Worm (Caenorhabditis elegans) whole organism, early embryonic: ENCODE measurements around the gene dhs-25.

Source experiments
- B0310.2 ChIP-seq: sonication (generic microtip); optimal IDR thresholded peaks from 2 replicates; lab custom pipeline; 2016; ENCODE audit warnings: mild to moderate bottlenecking, missing genetic modification characterization, missing compliant biosample characterization
- F13C5.2 ChIP-seq: sonication (generic microtip); optimal IDR thresholded peaks from 2 replicates; lab custom pipeline; 2017; ENCODE audit warnings: mild to moderate bottlenecking, missing genetic modification characterization, inconsistent platforms, missing compliant biosample characterization
- aly-1 ChIP-seq: sonication (generic microtip); optimal IDR thresholded peaks from 2 replicates; lab custom pipeline; 2016; ENCODE audit warnings: missing genetic modification characterization, missing compliant biosample characterization
- ama-1 ChIP-seq: fragments of 150-350 bp; optimal IDR thresholded peaks from 2 replicates; lab custom pipeline; 2014
- ceh-13 ChIP-seq: fragments of 200-800 bp; sonication (Bioruptor generic); optimal IDR thresholded peaks from 2 replicates; lab custom pipeline; 2018; ENCODE audit warnings: mild to moderate bottlenecking, missing genetic modification characterization, missing compliant biosample characterization
- ceh-36 ChIP-seq: sonication (generic microtip); optimal IDR thresholded peaks from 2 replicates; lab custom pipeline; 2016; ENCODE audit warnings: missing genetic modification characterization, inconsistent platforms, missing compliant biosample characterization
- ets-7 ChIP-seq: sonication (generic microtip); optimal IDR thresholded peaks from 2 replicates; lab custom pipeline; 2016; ENCODE audit warnings: missing genotype, missing genetic modification characterization, missing compliant biosample characterization
- flt-1 ChIP-seq: fragments of 200-800 bp; sonication (Bioruptor generic); IDR thresholded peaks from 2 replicates; pipeline ENCODE4 v1.3.6; 2022; ENCODE audit warnings: missing genetic modification characterization, missing compliant biosample characterization
- hmbx-1 ChIP-seq: sonication (generic microtip); optimal IDR thresholded peaks from 2 replicates; lab custom pipeline; 2016; ENCODE audit warnings: mild to moderate bottlenecking, missing genetic modification characterization, missing compliant biosample characterization
- hmg-4 ChIP-seq: fragments of 200-800 bp; sonication (Bioruptor generic); optimal IDR thresholded peaks from 2 replicates; lab custom pipeline; 2018; ENCODE audit warnings: mild to moderate bottlenecking, missing genetic modification characterization, missing compliant biosample characterization
- hnd-1 ChIP-seq: sonication (generic microtip); optimal IDR thresholded peaks from 2 replicates; lab custom pipeline; 2016; ENCODE audit warnings: missing genetic modification characterization, missing compliant biosample characterization
- pes-1 ChIP-seq: fragments of 200-800 bp; sonication (Bioruptor generic); IDR thresholded peaks from 2 replicates; pipeline ENCODE4 v1.3.6; 2022; ENCODE audit warnings: missing genetic modification reagents, missing genetic modification characterization, missing compliant biosample characterization
- scrt-1 ChIP-seq: fragments of 200-800 bp; sonication (Bioruptor generic); IDR thresholded peaks from 2 replicates; pipeline ENCODE4 v1.3.6; 2022; ENCODE audit warnings: missing genetic modification characterization, missing compliant biosample characterization
- sea-1 ChIP-seq: fragments of 200-800 bp; sonication (Bioruptor generic); conservative IDR thresholded peaks from 2 replicates; pipeline ENCODE4 v1.3.6; 2022; ENCODE audit warnings: missing genetic modification characterization, missing compliant biosample characterization
- tbx-11 ChIP-seq: fragments of 200-800 bp; sonication (Bioruptor generic); IDR thresholded peaks from 2 replicates; pipeline ENCODE4 v1.3.6; 2022; ENCODE audit warnings: missing genetic modification characterization, missing compliant biosample characterization
- tbx-37 ChIP-seq: fragments of 200-800 bp; sonication (Bioruptor generic); conservative IDR thresholded peaks from 2 replicates; pipeline ENCODE4 v1.3.6; 2022; ENCODE audit warnings: missing genetic modification reagents, missing genetic modification characterization, missing compliant biosample characterization
- tra-4 ChIP-seq: sonication (generic microtip); optimal IDR thresholded peaks from 2 replicates; lab custom pipeline; 2017; ENCODE audit warnings: missing genetic modification characterization, missing compliant biosample characterization

dhs-25 gene

ce11 chrX:1486135-1486648 lies at the start of gene dhs-25, which contains the start of gene D1005.10:
Gene dhs-25 (plus strand): TSS chrX:1486532.
Gene D1005.10 (minus strand): TSS chrX:1486185.
- TF ChIP-seq tbx-11, result no peak
- TF ChIP-seq ceh-36 (tag; lab: Kevin White, UChicago), result no peak
- no peak for TF ChIP-seq tra-4 (tag; lab: Kevin White, UChicago)
- no peak for TF ChIP-seq flt-1 (GFP tag; lab: Robert Waterston, UW)
- TF ChIP-seq ets-7 (tag; lab: Kevin White, UChicago), result no peak
- no peak for TF ChIP-seq scrt-1 (GFP tag; lab: Robert Waterston, UW)
- no peak for TF ChIP-seq tbx-37
- no peak for TF ChIP-seq hmg-4 (GFP tag; lab: Kevin White, UChicago)

ce11 chrX:1437097-1437496 lies 49.2 kb upstream of the dhs-25 start:
- TF ChIP-seq F13C5.2 (tag; lab: Kevin White, UChicago), result no peak
- TF ChIP-seq tbx-11, result no peak
- TF ChIP-seq ceh-13 (GFP tag; lab: Kevin White, UChicago), result no peak
- no peak for TF ChIP-seq flt-1 (GFP tag; lab: Robert Waterston, UW)
- TF ChIP-seq aly-1 (tag; lab: Kevin White, UChicago), result no peak
- TF ChIP-seq hnd-1 (tag; lab: Kevin White, UChicago), result no peak
- TF ChIP-seq ets-7 (tag; lab: Kevin White, UChicago), result no peak

- TF ChIP-seq sea-1 (GFP tag; lab: Robert Waterston, UW) (no peak), F13C5.2 (tag; lab: Kevin White, UChicago) (no peak), ama-1 (lab: Kevin White, UChicago) (no peak), ets-7 (tag; lab: Kevin White, UChicago) (no peak), tra-4 (tag; lab: Kevin White, UChicago) (no peak), ceh-36 (tag; lab: Kevin White, UChicago) (no peak)
These were observed 47.4 kb upstream of the dhs-25 start for ce11 chrX:1438925-1439324.

ce11 chrX:1440161-1440560 lies 46.2 kb upstream of the dhs-25 start, which contains the start of gene sedl-1:
Gene sedl-1 (minus strand): TSS chrX:1440261.
- TF ChIP-seq B0310.2 (tag; lab: Kevin White, UChicago) (no peak), tra-4 (tag; lab: Kevin White, UChicago) (no peak), aly-1 (tag; lab: Kevin White, UChicago) (no peak), F13C5.2 (tag; lab: Kevin White, UChicago) (no peak), pes-1 (GFP tag; lab: Robert Waterston, UW) (no peak), flt-1 (GFP tag; lab: Robert Waterston, UW) (no peak), sea-1 (GFP tag; lab: Robert Waterston, UW) (no peak), hmg-4 (GFP tag; lab: Kevin White, UChicago) (no peak), tbx-37 (no peak), scrt-1 (GFP tag; lab: Robert Waterston, UW) (no peak), ceh-36 (tag; lab: Kevin White, UChicago) (no peak), ama-1 (lab: Kevin White, UChicago) (no peak), ceh-13 (GFP tag; lab: Kevin White, UChicago) (no peak), tbx-11 (no peak), hmbx-1 (tag; lab: Kevin White, UChicago) (no peak)

ce11 chrX:1441602-1442183 lies 44.6 kb upstream of the dhs-25 start:
- no peak for TF ChIP-seq tbx-11
- no peak for TF ChIP-seq hmg-4 (GFP tag; lab: Kevin White, UChicago)
- TF ChIP-seq aly-1 (tag; lab: Kevin White, UChicago), result no peak
- no peak for TF ChIP-seq scrt-1 (GFP tag; lab: Robert Waterston, UW)
- TF ChIP-seq B0310.2 (tag; lab: Kevin White, UChicago), result no peak
- TF ChIP-seq ceh-13 (GFP tag; lab: Kevin White, UChicago), result no peak
- TF ChIP-seq hmbx-1 (tag; lab: Kevin White, UChicago), result no peak
- TF ChIP-seq flt-1 (GFP tag; lab: Robert Waterston, UW), result no peak
- TF ChIP-seq ama-1 (lab: Kevin White, UChicago), result no peak
- TF ChIP-seq ceh-36 (tag; lab: Kevin White, UChicago), result no peak
- no peak for TF ChIP-seq F13C5.2 (tag; lab: Kevin White, UChicago)
- no peak for TF ChIP-seq tra-4 (tag; lab: Kevin White, UChicago)
- no peak for TF ChIP-seq pes-1 (GFP tag; lab: Robert Waterston, UW)
- TF ChIP-seq sea-1 (GFP tag; lab: Robert Waterston, UW), result no peak
- TF ChIP-seq hnd-1 (tag; lab: Kevin White, UChicago), result no peak
- no peak for TF ChIP-seq tbx-37
- no peak for TF ChIP-seq ets-7 (tag; lab: Kevin White, UChicago)

ce11 chrX:1443556-1444243 lies 42.6 kb upstream of the dhs-25 start:
- TF ChIP-seq hmbx-1 (tag; lab: Kevin White, UChicago) (no peak), hmg-4 (GFP tag; lab: Kevin White, UChicago) (no peak), F13C5.2 (tag; lab: Kevin White, UChicago) (peak; percentile 1), hnd-1 (tag; lab: Kevin White, UChicago) (no peak)

- no peak for TF ChIP-seq tbx-37
- TF ChIP-seq ceh-36 (tag; lab: Kevin White, UChicago), result no peak
These were observed 40.6 kb upstream of the dhs-25 start for ce11 chrX:1445696-1446095.
